Worm (Caenorhabditis elegans): ENCODE measurements around the gene idpb-1.

DNA sequence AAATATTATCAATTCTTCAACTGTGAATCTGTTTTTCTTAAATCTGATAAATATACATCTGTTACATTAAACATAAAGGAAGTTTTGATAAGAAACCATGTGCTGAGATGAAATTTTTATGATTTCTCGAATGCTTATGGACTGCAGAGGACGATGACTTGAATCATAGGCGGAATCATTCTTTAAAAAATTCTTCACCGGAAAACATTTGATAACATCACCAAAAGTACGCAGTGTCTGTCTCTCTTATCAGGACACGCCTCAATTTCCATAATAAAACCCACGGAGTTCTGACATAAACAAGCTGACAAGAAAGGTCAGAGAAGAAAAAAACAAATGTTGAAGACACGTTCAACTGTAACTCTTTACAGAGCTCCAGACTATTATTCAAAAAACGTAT lies 7.9 kb downstream of the idpb-1 start, which contains the start of gene F09C12.2:
- TF ChIP-seq unc-39 (tag; optimal IDR thresholded peaks at IDR 0.05), result no peak
- TF ChIP-seq snpc-4 (tag; optimal IDR thresholded peaks at IDR 0.05), result no peak
- TF ChIP-seq nhr-42 (GFP tag; IDR thresholded peaks at IDR 0.05), result no peak
- no peak for TF ChIP-seq ceh-82 (tag; optimal IDR thresholded peaks at IDR 0.05)
- no peak for TF ChIP-seq pqm-1 (tag; optimal IDR thresholded peaks at IDR 0.05)
- TF ChIP-seq egl-27 (tag; optimal IDR thresholded peaks at IDR 0.05), result no peak
- TF ChIP-seq hmg-1.1 (GFP tag; IDR thresholded peaks at IDR 0.05), result no peak
- no peak for TF ChIP-seq lsy-2 (tag; optimal IDR thresholded peaks at IDR 0.05)
- no peak for TF ChIP-seq lin-13 (GFP tag; optimal IDR thresholded peaks at IDR 0.05)
- no peak for TF ChIP-seq dve-1 (tag; optimal IDR thresholded peaks at IDR 0.05; ENCODE audit: insufficient read depth)
- TF ChIP-seq ama-1 (optimal IDR thresholded peaks at IDR 0.05), result no peak
- TF ChIP-seq duxl-1 (tag; optimal IDR thresholded peaks at IDR 0.05; ENCODE audit: poor library complexity), result no peak
- no peak for TF ChIP-seq mxl-3 (GFP tag; optimal IDR thresholded peaks at IDR 0.05)
